Worm (Caenorhabditis elegans): ENCODE data around the gene kin-29.
A peak's percentile ranks its signal among the peaks of the same experiment; 100 is the strongest.

Gene kin-29

ce11 chrX:2802562-2803165 lies 49.6 kb downstream of the kin-29 start, which contains the start of gene C14A11.2:
C14A11.2 (plus strand) TSS chrX:2803112.
- TF ChIP-seq klf-2 (GFP tag; conservative IDR thresholded peaks at IDR 0.05) (no peak), ztf-23 (GFP tag; IDR thresholded peaks at IDR 0.05) (no peak), cog-1 (tag; optimal IDR thresholded peaks at IDR 0.05) (no peak), med-1 (GFP tag; optimal IDR thresholded peaks at IDR 0.05; ENCODE audit: insufficient read depth) (no peak), T22C8.4 (GFP tag; IDR thresholded peaks at IDR 0.05) (no peak), flt-1 (GFP tag; IDR thresholded peaks at IDR 0.05) (no peak), ztf-29 (GFP tag; IDR thresholded peaks at IDR 0.05) (no peak), ref-1 (GFP tag; conservative IDR thresholded peaks at IDR 0.05) (no peak), tab-1 (GFP tag; IDR thresholded peaks at IDR 0.05) (no peak)

- TF ChIP-seq T22C8.4 (GFP tag; IDR thresholded peaks at IDR 0.05) = peak; percentile 36; the same call in 1 of the 2 replicates
- TF ChIP-seq ztf-23 (GFP tag; IDR thresholded peaks at IDR 0.05) = peak; percentile 56; the same call in 1 of the 2 replicates
- TF ChIP-seq tab-1 (GFP tag; IDR thresholded peaks at IDR 0.05) = 0 out of 2 replicates have a peak, but pooled peaks have one; percentile 36
- peak; percentile 53 for TF ChIP-seq flt-1 (GFP tag; IDR thresholded peaks at IDR 0.05)
- TF ChIP-seq ref-1 (GFP tag; conservative IDR thresholded peaks at IDR 0.05) = peak; percentile 51; the same call in 1 of the 2 replicates
These were observed 50.6 kb downstream of the kin-29 start for ce11 chrX:2801666-2802065.

ce11 chrX:2795054-2795453 lies 57.2 kb downstream of the kin-29 start:
- TF ChIP-seq med-1 (GFP tag; optimal IDR thresholded peaks at IDR 0.05; ENCODE audit: insufficient read depth) = no peak
- no peak for TF ChIP-seq ref-1 (GFP tag; conservative IDR thresholded peaks at IDR 0.05)
- no peak for TF ChIP-seq tab-1 (GFP tag; IDR thresholded peaks at IDR 0.05)
- TF ChIP-seq klf-2 (GFP tag; conservative IDR thresholded peaks at IDR 0.05) = no peak
- no peak for TF ChIP-seq flt-1 (GFP tag; IDR thresholded peaks at IDR 0.05)
- no peak for TF ChIP-seq T22C8.4 (GFP tag; IDR thresholded peaks at IDR 0.05)
- TF ChIP-seq ztf-23 (GFP tag; IDR thresholded peaks at IDR 0.05) = no peak

- TF ChIP-seq med-1 (GFP tag; optimal IDR thresholded peaks at IDR 0.05; ENCODE audit: insufficient read depth) (no peak), tab-1 (GFP tag; IDR thresholded peaks at IDR 0.05) (no peak), flt-1 (GFP tag; IDR thresholded peaks at IDR 0.05) (no peak), cog-1 (tag; optimal IDR thresholded peaks at IDR 0.05) (no peak), klf-2 (GFP tag; conservative IDR thresholded peaks at IDR 0.05) (no peak), ztf-29 (GFP tag; IDR thresholded peaks at IDR 0.05) (no peak), ztf-23 (GFP tag; IDR thresholded peaks at IDR 0.05) (no peak)
These were observed 57.9 kb downstream of the kin-29 start for ce11 chrX:2794324-2794723.
